Fruit fly (Drosophila melanogaster) whole organism, wandering third instar larva: ENCODE results near the gene CG14420.
A peak's percentile ranks its signal among the peaks of the same experiment; 100 is the strongest.

Experiments used
- Abd-B ChIP-seq: fragments of >200 bp; optimal IDR thresholded peaks from 2 replicates; lab custom pipeline; 2017; ENCODE audit warnings: missing biosample characterization, missing genetic modification characterization
- CG32264 ChIP-seq: fragments of 200-800 bp; sonication (Bioruptor generic); optimal IDR thresholded peaks from 2 replicates; lab custom pipeline; 2016; ENCODE audit warnings: missing biosample characterization, missing genetic modification characterization
- CG9705 ChIP-seq: fragments of 200-800 bp; sonication (Bioruptor generic); optimal IDR thresholded peaks from 2 replicates; lab custom pipeline; 2018; ENCODE audit warnings: missing biosample characterization, mild to moderate bottlenecking, missing genetic modification characterization
- CrebA ChIP-seq: fragments of 200-800 bp; sonication (Bioruptor generic); optimal IDR thresholded peaks from 2 replicates; lab custom pipeline; 2016; ENCODE audit warnings: missing biosample characterization, mild to moderate bottlenecking, missing genetic modification characterization, borderline replicate concordance
- Dfd ChIP-seq: fragments of >200 bp; optimal IDR thresholded peaks from 2 replicates; lab custom pipeline; 2017; ENCODE audit warnings: missing biosample characterization, missing genetic modification characterization
- Dif ChIP-seq: fragments of 200-275, 200-300 bp; sonication (Bioruptor generic); optimal IDR thresholded peaks from 2 replicates; lab custom pipeline; 2018; ENCODE audit warnings: missing biosample characterization, missing genetic modification characterization; ENCODE audit not compliant: partially characterized antibody
- GATAd ChIP-seq: sonication (Bioruptor generic); optimal IDR thresholded peaks from 2 replicates; lab custom pipeline; 2016; ENCODE audit warnings: missing biosample characterization, missing genetic modification characterization
- HLH106 ChIP-seq: fragments of 200-800 bp; optimal IDR thresholded peaks from 3 replicates; lab custom pipeline; 2019; ENCODE audit warnings: missing biosample characterization, mild to moderate bottlenecking, missing genetic modification characterization, moderate library complexity
- Hnf4 ChIP-seq: fragments of 200-800 bp; sonication (Bioruptor generic); optimal IDR thresholded peaks from 2 replicates; lab custom pipeline; 2016; ENCODE audit warnings: missing biosample characterization, mild to moderate bottlenecking, missing genetic modification characterization
- Hr83 ChIP-seq: fragments of 200-300 bp; sonication (Bioruptor generic); optimal IDR thresholded peaks from 2 replicates; lab custom pipeline; 2016; ENCODE audit warnings: missing biosample characterization, mild to moderate bottlenecking, missing genetic modification characterization, moderate library complexity; ENCODE audit not compliant: poor library complexity, severe bottlenecking
- Jra ChIP-seq: sonication (Bioruptor generic); optimal IDR thresholded peaks from 2 replicates; lab custom pipeline; 2016; ENCODE audit warnings: missing biosample characterization, missing genetic modification characterization
- Mio ChIP-seq: sonication (Bioruptor generic); optimal IDR thresholded peaks from 2 replicates; lab custom pipeline; 2016; ENCODE audit warnings: missing biosample characterization, missing genetic modification characterization
- Myc ChIP-seq: fragments of >200 bp; optimal IDR thresholded peaks from 2 replicates; lab custom pipeline; 2017
- N ChIP-seq: fragments of >200 bp; optimal IDR thresholded peaks from 2 replicates; lab custom pipeline; 2018; ENCODE audit warnings: missing biosample characterization, missing external identifiers, missing genetic modification characterization
- OdsH ChIP-seq: fragments of 200-800 bp; sonication (Bioruptor generic); optimal IDR thresholded peaks from 2 replicates; lab custom pipeline; 2016; ENCODE audit warnings: missing biosample characterization, mild to moderate bottlenecking, missing genetic modification characterization
- Rel ChIP-seq, 2 experiments: fragments of 200-800 bp; sonication (Bioruptor generic) in 1 of 2; optimal IDR thresholded peaks; 2 replicates in 1 of 2; 3 replicates in 1 of 2; lab custom pipeline; 2016 to 2019; ENCODE audit warnings: mild to moderate bottlenecking in 2 of 2, missing biosample characterization in 2 of 2, missing genetic modification characterization in 2 of 2, moderate library complexity in 1 of 2
- Sp1 ChIP-seq: fragments of 200-800 bp; sonication (Bioruptor generic); optimal IDR thresholded peaks from 3 replicates; lab custom pipeline; 2019; ENCODE audit warnings: missing biosample characterization, mild to moderate bottlenecking, missing genetic modification characterization, moderate library complexity
- Vsx2 ChIP-seq: fragments of 200-300, 225-300 bp; sonication (Bioruptor generic); optimal IDR thresholded peaks from 2 replicates; lab custom pipeline; 2018; ENCODE audit warnings: missing biosample characterization, missing genetic modification characterization; ENCODE audit not compliant: partially characterized antibody
- br ChIP-seq: fragments of 200-800 bp; sonication (Bioruptor generic); optimal IDR thresholded peaks from 2 replicates; lab custom pipeline; 2016; ENCODE audit warnings: missing biosample characterization, missing genetic modification characterization
- brk ChIP-seq: fragments of 200-800 bp; sonication (Bioruptor generic); optimal IDR thresholded peaks from 2 replicates; lab custom pipeline; 2016; ENCODE audit warnings: missing biosample characterization, mild to moderate bottlenecking, missing genetic modification characterization
- dl ChIP-seq, 2 experiments: fragments of 175-275, 200-275 bp in 1 of 2; fragments of 200-275 bp in 1 of 2; sonication (Bioruptor generic); optimal IDR thresholded peaks; lab custom pipeline; 2018; ENCODE audit warnings: mild to moderate bottlenecking in 2 of 2, missing biosample characterization in 2 of 2, missing genetic modification characterization in 2 of 2, moderate library complexity in 2 of 2; ENCODE audit not compliant: partially characterized antibody in 2 of 2, insufficient read depth in 1 of 2
- dsf ChIP-seq: sonication (Bioruptor generic); optimal IDR thresholded peaks from 2 replicates; lab custom pipeline; 2016; ENCODE audit warnings: missing biosample characterization, missing genetic modification characterization, borderline replicate concordance
- ey ChIP-seq: fragments of 200-800 bp; sonication (Bioruptor generic); optimal IDR thresholded peaks from 2 replicates; lab custom pipeline; 2016; ENCODE audit warnings: missing biosample characterization, missing genetic modification characterization
- foxo ChIP-seq, 2 experiments: fragments of 200-800 bp; sonication (Bioruptor generic); optimal IDR thresholded peaks; 2 replicates in 1 of 2; 3 replicates in 1 of 2; lab custom pipeline; 2016 to 2017; ENCODE audit warnings: missing biosample characterization in 2 of 2, missing genetic modification characterization in 2 of 2
- fru ChIP-seq: fragments of 200-800 bp; sonication (Bioruptor generic); optimal IDR thresholded peaks from 3 replicates; lab custom pipeline; 2016; ENCODE audit warnings: missing biosample characterization, mild to moderate bottlenecking, missing genetic modification characterization
- h ChIP-seq: fragments of 200-800 bp; sonication (Bioruptor generic); optimal IDR thresholded peaks from 3 replicates; lab custom pipeline; 2016; ENCODE audit warnings: missing biosample characterization, mild to moderate bottlenecking, missing genetic modification characterization
- jim ChIP-seq: fragments of 175-275, 200-325 bp; sonication (Bioruptor generic); optimal IDR thresholded peaks from 2 replicates; lab custom pipeline; 2016; ENCODE audit warnings: missing biosample characterization, mild to moderate bottlenecking, missing genetic modification characterization
- lola ChIP-seq: fragments of >200 bp; optimal IDR thresholded peaks from 2 replicates; lab custom pipeline; 2017; ENCODE audit warnings: missing biosample characterization, missing genetic modification characterization
- psq ChIP-seq: fragments of 200-800 bp; sonication (Bioruptor generic); optimal IDR thresholded peaks from 3 replicates; lab custom pipeline; 2017; ENCODE audit warnings: missing biosample characterization, mild to moderate bottlenecking, missing genetic modification characterization, moderate library complexity
- rgr ChIP-seq: fragments of 200-800 bp; sonication (Bioruptor generic); optimal IDR thresholded peaks from 3 replicates; lab custom pipeline; 2016; ENCODE audit warnings: missing biosample characterization, mild to moderate bottlenecking, missing genetic modification characterization
- sage ChIP-seq: fragments of 200-800 bp; sonication (Bioruptor generic); optimal IDR thresholded peaks from 2 replicates; lab custom pipeline; 2016; ENCODE audit warnings: missing biosample characterization, mild to moderate bottlenecking, missing genetic modification characterization
- sv ChIP-seq: fragments of 200-800 bp; sonication (Bioruptor generic); optimal IDR thresholded peaks from 3 replicates; lab custom pipeline; 2016; ENCODE audit warnings: missing biosample characterization, missing genetic modification characterization
- tai ChIP-seq: sonication (Bioruptor generic); optimal IDR thresholded peaks from 2 replicates; lab custom pipeline; 2016; ENCODE audit warnings: missing biosample characterization, missing genetic modification characterization
- woc ChIP-seq: sonication (Bioruptor generic); optimal IDR thresholded peaks from 2 replicates; lab custom pipeline; 2016; ENCODE audit warnings: missing biosample characterization, mild to moderate bottlenecking, missing genetic modification characterization

Gene CG14420

DNA sequence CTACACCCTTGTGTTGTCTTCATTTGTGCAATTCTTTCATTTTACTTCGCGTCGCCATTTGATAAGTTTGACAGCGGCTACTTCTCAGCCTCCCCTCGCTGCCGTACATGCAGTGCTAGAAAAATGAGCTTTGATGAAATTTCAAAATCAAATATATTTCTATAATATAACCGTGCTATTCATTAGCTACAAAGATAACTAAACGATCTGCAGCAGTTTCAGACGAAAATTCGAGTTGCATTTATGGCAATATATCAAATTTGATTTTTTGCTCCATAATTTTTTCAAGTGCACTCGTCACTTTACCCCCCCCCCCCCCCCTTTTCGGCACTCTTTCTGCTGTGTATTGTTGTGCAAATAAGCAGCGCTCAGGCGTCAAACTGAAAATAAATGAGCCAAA, 26.1 kb upstream of the CG14420 start:
- TF ChIP-seq sv (GFP tag; lab: Kevin White, UChicago), result no peak
- no peak for TF ChIP-seq brk (GFP tag; lab: Kevin White, UChicago)
- TF ChIP-seq Dfd (GFP tag; lab: Kevin White, UChicago), result peak; percentile 50
- no peak for TF ChIP-seq h (GFP tag; lab: Kevin White, UChicago)
- TF ChIP-seq Jra (GFP tag; lab: Kevin White, UChicago), result no peak
- no peak for TF ChIP-seq dsf
- TF ChIP-seq fru, result no peak

DNA sequence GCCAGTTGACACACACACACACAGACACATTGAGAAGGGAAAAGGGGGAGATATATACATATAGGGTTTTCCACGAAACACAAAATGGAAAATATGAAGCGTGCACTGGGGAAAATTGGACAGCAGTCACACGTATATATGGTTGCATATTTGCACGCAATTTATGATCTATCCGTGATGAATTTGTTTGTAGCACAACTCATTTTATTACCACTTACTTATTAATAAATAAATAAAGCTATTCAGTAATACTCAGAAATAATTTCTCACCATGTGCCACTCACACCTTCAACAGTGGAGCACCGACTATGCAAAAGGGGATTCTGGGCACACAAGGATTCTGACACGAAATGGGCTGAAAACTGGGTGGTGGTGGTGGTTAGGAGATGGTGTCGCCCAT, 24.6 kb upstream of the CG14420 start:
- TF ChIP-seq Vsx2 (GFP tag; lab: Kevin White, UChicago), result no peak
- no peak for TF ChIP-seq CG32264 (GFP tag; lab: Kevin White, UChicago)
- no peak for TF ChIP-seq br (GFP tag; lab: Kevin White, UChicago)
- TF ChIP-seq woc, result no peak
- TF ChIP-seq Mio (GFP tag; lab: Kevin White, UChicago), result no peak
- no peak for TF ChIP-seq N (GFP tag; lab: Kevin White, UChicago)
- TF ChIP-seq Dif (GFP tag; lab: Kevin White, UChicago), result no peak
- TF ChIP-seq dsf, result no peak
- TF ChIP-seq ey (GFP tag; lab: Kevin White, UChicago), result no peak
- no peak for TF ChIP-seq jim
- TF ChIP-seq h (GFP tag; lab: Kevin White, UChicago), result no peak
- TF ChIP-seq, all 38 proteins: peak for 0

dm6 chrX:2915108-2915507, 23.5 kb upstream of the CG14420 start:
- TF ChIP-seq jim (no peak), br (GFP tag; lab: Kevin White, UChicago) (no peak), Sp1 (GFP tag; lab: Kevin White, UChicago) (no peak), lola (GFP tag; lab: Kevin White, UChicago) (no peak), tai (GFP tag; lab: Kevin White, UChicago) (no peak), woc (no peak), Mio (GFP tag; lab: Kevin White, UChicago) (no peak), ey (GFP tag; lab: Kevin White, UChicago) (no peak), Hnf4 (GFP tag; lab: Kevin White, UChicago) (no peak), Rel (GFP tag; optimal IDR thresholded peaks at IDR 0.05; lab: Kevin White, UChicago) (no peak), Rel (tag; optimal IDR thresholded peaks at IDR 0.05; lab: Kevin White, UChicago) (no peak), Hr83 (GFP tag; lab: Kevin White, UChicago) (no peak), Abd-B (GFP tag; lab: Kevin White, UChicago) (no peak), CG9705 (GFP tag; lab: Kevin White, UChicago) (no peak), dl (GFP tag; optimal IDR thresholded peaks at IDR 0.05; lab: Kevin White, UChicago; ENCODE audit: insufficient read depth in 1 of 2, partially characterized antibody in 2 of 2) (no peak), fru (no peak), Myc (lab: Kevin White, UChicago) (no peak), Dfd (GFP tag; lab: Kevin White, UChicago) (no peak), dsf (no peak), CG32264 (GFP tag; lab: Kevin White, UChicago) (no peak), GATAd (GFP tag; lab: Kevin White, UChicago) (no peak)

DNA sequence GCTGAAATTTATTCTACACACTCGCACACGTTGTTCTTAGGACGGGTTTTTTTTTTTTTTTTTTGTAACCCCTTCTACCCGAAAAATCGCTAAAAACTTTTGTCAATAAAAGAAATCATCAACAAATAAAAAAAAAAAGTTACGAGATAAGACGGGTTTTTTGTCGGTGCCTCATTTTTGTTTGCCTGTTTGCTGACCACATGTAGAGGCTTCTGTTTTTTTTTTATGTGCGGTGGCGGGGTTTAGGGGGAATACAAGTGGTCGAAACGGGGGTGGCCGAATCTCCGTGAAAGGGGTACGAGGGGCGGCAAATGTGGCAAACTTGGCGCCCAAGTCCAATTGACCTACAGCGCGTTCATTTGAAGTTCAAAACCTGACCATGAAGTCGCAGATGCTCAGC, 20.1 kb upstream of the CG14420 start:
- no peak for TF ChIP-seq GATAd (GFP tag; lab: Kevin White, UChicago)
- no peak for TF ChIP-seq Rel (GFP tag; optimal IDR thresholded peaks at IDR 0.05; lab: Kevin White, UChicago)
- TF ChIP-seq Rel (tag; optimal IDR thresholded peaks at IDR 0.05; lab: Kevin White, UChicago), result peak; percentile 38
- peak; percentile 77 for TF ChIP-seq jim

DNA sequence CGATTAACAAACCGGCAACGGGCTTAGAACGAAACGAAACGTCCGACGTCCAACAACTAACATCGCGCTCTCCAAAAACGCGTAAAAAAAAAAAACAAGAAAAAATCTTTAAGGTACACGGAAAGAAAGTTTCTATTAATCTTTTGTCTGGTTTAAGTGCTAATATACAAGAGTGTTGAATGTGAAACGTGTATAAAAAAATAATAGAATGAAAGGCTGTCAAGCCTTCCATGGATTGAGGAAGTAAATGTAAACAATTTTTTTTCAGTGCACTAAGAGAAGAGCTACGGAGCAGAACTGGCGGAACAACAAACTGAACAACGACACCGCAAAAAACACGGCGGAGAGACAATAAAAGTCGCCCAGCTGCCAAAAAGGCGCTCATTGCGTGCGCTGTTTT, 18.9 kb upstream of the CG14420 start, which contains the start of gene CG3588:
TSS of gene CG3588 (plus strand) at position 29 of the 400 bp plus-strand sequence.
- no peak for TF ChIP-seq Vsx2 (GFP tag; lab: Kevin White, UChicago)
- TF ChIP-seq CG9705 (GFP tag; lab: Kevin White, UChicago), result no peak
- TF ChIP-seq woc, result peak; percentile 19
- TF ChIP-seq GATAd (GFP tag; lab: Kevin White, UChicago), result no peak
- TF ChIP-seq tai (GFP tag; lab: Kevin White, UChicago), result peak; percentile 9
- TF ChIP-seq lola (GFP tag; lab: Kevin White, UChicago), result no peak
- no peak for TF ChIP-seq foxo (GFP tag; optimal IDR thresholded peaks at IDR 0.05; lab: Kevin White, UChicago)
- TF ChIP-seq Dfd (GFP tag; lab: Kevin White, UChicago), result no peak
- peak; percentile 6 for TF ChIP-seq sv (GFP tag; lab: Kevin White, UChicago)
- peak; percentile 57 for TF ChIP-seq ey (GFP tag; lab: Kevin White, UChicago)
- TF ChIP-seq dsf, result no peak
- TF ChIP-seq Hr83 (GFP tag; lab: Kevin White, UChicago), result no peak
- no peak for TF ChIP-seq Rel (GFP tag; optimal IDR thresholded peaks at IDR 0.05; lab: Kevin White, UChicago)
- TF ChIP-seq Rel (tag; optimal IDR thresholded peaks at IDR 0.05; lab: Kevin White, UChicago), result no peak
- TF ChIP-seq Myc (lab: Kevin White, UChicago), result no peak
- no peak for TF ChIP-seq brk (GFP tag; lab: Kevin White, UChicago)
- no peak for TF ChIP-seq Jra (GFP tag; lab: Kevin White, UChicago)
- TF ChIP-seq OdsH (GFP tag; lab: Kevin White, UChicago), result peak; percentile 54
- TF ChIP-seq h (GFP tag; lab: Kevin White, UChicago), result peak; percentile 65
- TF ChIP-seq Dif (GFP tag; lab: Kevin White, UChicago), result no peak
- no peak for TF ChIP-seq Mio (GFP tag; lab: Kevin White, UChicago)
- TF ChIP-seq jim, result no peak
- TF ChIP-seq Abd-B (GFP tag; lab: Kevin White, UChicago), result no peak
- TF ChIP-seq HLH106 (tag; lab: Kevin White, UChicago), result peak; percentile 63
- no peak for TF ChIP-seq N (GFP tag; lab: Kevin White, UChicago)
- TF ChIP-seq rgr (GFP tag; lab: Kevin White, UChicago), result peak; percentile 63
- peak; percentile 49 for TF ChIP-seq Sp1 (GFP tag; lab: Kevin White, UChicago)
- no peak for TF ChIP-seq CG32264 (GFP tag; lab: Kevin White, UChicago)
- no peak for TF ChIP-seq CrebA (GFP tag; lab: Kevin White, UChicago)
- no peak for TF ChIP-seq sage (GFP tag; lab: Kevin White, UChicago)
- no peak for TF ChIP-seq dl (GFP tag; optimal IDR thresholded peaks at IDR 0.05; lab: Kevin White, UChicago; ENCODE audit: insufficient read depth in 1 of 2, partially characterized antibody in 2 of 2)
- peak; percentile 24 for TF ChIP-seq psq
- peak; percentile 63 for TF ChIP-seq Hnf4 (GFP tag; lab: Kevin White, UChicago)
